Fruit fly (Drosophila melanogaster): ENCODE data around the gene Miro.

DNA sequence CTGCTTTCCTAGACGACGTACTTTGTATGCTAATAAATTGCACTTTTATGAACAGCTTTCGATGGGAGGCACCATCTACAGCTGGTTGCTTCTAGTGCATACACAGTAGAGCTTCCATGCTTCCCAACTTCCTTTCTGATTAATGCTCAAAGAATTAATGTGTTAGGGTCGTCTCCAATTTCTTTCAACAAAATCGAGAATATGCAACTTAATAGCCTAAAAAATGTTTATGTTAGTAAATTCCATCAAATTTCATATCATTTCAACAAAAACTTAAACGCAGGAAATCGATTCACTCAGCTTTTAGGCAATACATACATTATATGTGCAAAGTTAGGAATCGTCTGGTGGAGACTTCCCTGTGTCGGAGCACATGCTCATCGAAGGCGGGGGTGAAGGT lies 14.5 kb downstream of the Miro start:
- TF ChIP-seq ovo (GFP tag; optimal IDR thresholded peaks at IDR 0.05) (no peak), Clk (GFP tag; optimal IDR thresholded peaks at IDR 0.05) (no peak), bab1 (GFP tag; optimal IDR thresholded peaks at IDR 0.05) (no peak), Crg-1 (GFP tag; optimal IDR thresholded peaks at IDR 0.05) (no peak), CG1620 (GFP tag; optimal IDR thresholded peaks at IDR 0.05) (no peak), CG12768 (GFP tag; optimal IDR thresholded peaks at IDR 0.05) (no peak), cic (GFP tag; optimal IDR thresholded peaks at IDR 0.05) (no peak), pad (GFP tag; optimal IDR thresholded peaks at IDR 0.05) (no peak), CG5204 (GFP tag; optimal IDR thresholded peaks at IDR 0.05) (no peak), CG7101 (tag; optimal IDR thresholded peaks at IDR 0.05) (no peak), CG14711 (tag; optimal IDR thresholded peaks at IDR 0.05) (no peak), tj (GFP tag; optimal IDR thresholded peaks at IDR 0.05) (no peak), Hr96 (GFP tag; optimal IDR thresholded peaks at IDR 0.05) (no peak)
